Worm (Caenorhabditis elegans) whole organism, L1 larva: ENCODE measurements around the gene klc-2.

Source experiments
- ama-1 ChIP-seq: fragments of 150-350 bp; optimal IDR thresholded peaks from 2 replicates; lab custom pipeline; 2014
- dpl-1 ChIP-seq, 3 experiments: fragments of 150-350 bp in 2 of 3; sonication (generic microtip) in 1 of 3; optimal IDR thresholded peaks; 2 replicates each; lab custom pipeline; 2014 to 2017; ENCODE audit warnings: missing biosample characterization in 3 of 3, missing genetic modification characterization in 3 of 3, missing genetic modification reagents in 3 of 3
- ets-5 ChIP-seq: fragments of 200-800 bp; sonication (Bioruptor generic); IDR thresholded peaks from 2 replicates; pipeline ENCODE4 v1.3.6; 2022; ENCODE audit warnings: missing genetic modification characterization, missing compliant biosample characterization
- grh-1 ChIP-seq: fragments of 200-800 bp; sonication (Bioruptor generic); IDR thresholded peaks from 2 replicates; pipeline ENCODE4 v1.3.6; 2022; ENCODE audit warnings: missing genetic modification reagents, missing genetic modification characterization, missing compliant biosample characterization
- lin-13 ChIP-seq: fragments of 150-350 bp; optimal IDR thresholded peaks from 2 replicates; lab custom pipeline; 2014; ENCODE audit warnings: missing biosample characterization, missing genetic modification reagents, missing genetic modification characterization
- lir-3 ChIP-seq: sonication (generic microtip); optimal IDR thresholded peaks from 2 replicates; lab custom pipeline; 2016; ENCODE audit warnings: mild to moderate bottlenecking, missing genetic modification characterization, moderate library complexity, missing compliant biosample characterization; ENCODE audit not compliant: poor library complexity
- nhr-12 ChIP-seq: sonication (generic microtip); optimal IDR thresholded peaks from 2 replicates; lab custom pipeline; 2017; ENCODE audit warnings: missing biosample characterization, missing genetic modification characterization
- nhr-77 ChIP-seq: fragments of 150-350 bp; optimal IDR thresholded peaks from 2 replicates; lab custom pipeline; 2014; ENCODE audit warnings: missing biosample characterization, missing genetic modification characterization
- snpc-4 ChIP-seq: fragments of 150-350 bp; optimal IDR thresholded peaks from 2 replicates; lab custom pipeline; 2014; ENCODE audit warnings: missing biosample characterization, missing genetic modification characterization
- sox-4 ChIP-seq: sonication (generic microtip); optimal IDR thresholded peaks from 2 replicates; lab custom pipeline; 2016; ENCODE audit warnings: missing genetic modification characterization, missing compliant biosample characterization
- zag-1 ChIP-seq: fragments of 150-350 bp; optimal IDR thresholded peaks from 2 replicates; lab custom pipeline; 2014; ENCODE audit warnings: missing biosample characterization, missing genetic modification characterization

- TF ChIP-seq grh-1 (GFP tag; lab: Robert Waterston, UW) (no peak), sox-4 (tag; lab: Kevin White, UChicago) (no peak), snpc-4 (tag; lab: Kevin White, UChicago) (no peak), ama-1 (lab: Kevin White, UChicago) (no peak), ets-5 (GFP tag; lab: Robert Waterston, UW) (no peak), dpl-1 (GFP tag; optimal IDR thresholded peaks at IDR 0.05; lab: Kevin White, UChicago) (no peak), lin-13 (GFP tag; lab: Kevin White, UChicago) (no peak), nhr-12 (tag; lab: Kevin White, UChicago) (no peak), nhr-77 (tag; lab: Kevin White, UChicago) (no peak), zag-1 (no peak), lir-3 (no peak)
Observed at ce11 chrV:5606255-5606654, 25.0 kb upstream of the klc-2 start, which contains the start of gene CD4.1.
